Fruit fly (Drosophila melanogaster) whole organism, embryonic: Measurements from ENCODE around the gene HHEX.

Experiments used
- Abd-B ChIP-seq: fragments of 200-800 bp; sonication (Bioruptor generic); optimal IDR thresholded peaks from 2 replicates; lab custom pipeline; 2018; ENCODE audit warnings: missing biosample characterization, mild to moderate bottlenecking, missing genetic modification characterization, moderate library complexity
- Atf3 ChIP-seq: fragments of 200-800 bp; sonication (Bioruptor generic); optimal IDR thresholded peaks from 3 replicates; lab custom pipeline; 2016; ENCODE audit warnings: missing biosample characterization, missing genetic modification characterization
- Awh ChIP-seq: fragments of 200-800 bp; sonication (Bioruptor generic); IDR thresholded peaks from 2 replicates; pipeline ENCODE4, ENCODE4 v1.3.6; 2022; ENCODE audit warnings: missing biosample characterization, missing genetic modification characterization
- Blimp-1 ChIP-seq: fragments of 200-800 bp; sonication (Bioruptor generic); optimal IDR thresholded peaks from 3 replicates; lab custom pipeline; 2018; ENCODE audit warnings: missing biosample characterization, missing genetic modification characterization, mild to moderate bottlenecking, moderate library complexity, missing genetic modification reagents
- CG10321 ChIP-seq: fragments of 200-800 bp; sonication (Bioruptor generic); IDR thresholded peaks from 2 replicates; pipeline ENCODE4 v1.3.6; 2022; ENCODE audit warnings: missing biosample characterization, missing genetic modification characterization
- CG12744 ChIP-seq: fragments of 200-800 bp; sonication (Bioruptor generic); optimal IDR thresholded peaks from 2 replicates; lab custom pipeline; 2016; ENCODE audit warnings: missing biosample characterization, missing genetic modification characterization
- CG12769 ChIP-seq: fragments of 200-800 bp; sonication (Bioruptor generic); optimal IDR thresholded peaks from 2 replicates; lab custom pipeline; 2019; ENCODE audit warnings: missing biosample characterization, mild to moderate bottlenecking, missing genetic modification characterization, moderate library complexity
- CG13894 ChIP-seq: fragments of 200-800 bp; sonication (Bioruptor generic); optimal IDR thresholded peaks from 3 replicates; lab custom pipeline; 2018; ENCODE audit warnings: missing biosample characterization, mild to moderate bottlenecking, missing genetic modification characterization, moderate library complexity
- CG14441 ChIP-seq: fragments of 200-800 bp; sonication (Bioruptor generic); IDR thresholded peaks from 2 replicates; pipeline ENCODE4 v1.3.6; 2022; ENCODE audit warnings: missing biosample characterization, missing genetic modification characterization
- CG18599 ChIP-seq: fragments of 200-800 bp; sonication (Bioruptor generic); optimal IDR thresholded peaks from 3 replicates; lab custom pipeline; 2017; ENCODE audit warnings: missing biosample characterization, missing genetic modification characterization, mild to moderate bottlenecking, moderate library complexity, missing genetic modification reagents
- CG2129 ChIP-seq: fragments of 200-800 bp; sonication (Bioruptor generic); IDR thresholded peaks from 2 replicates; pipeline ENCODE4 v1.3.6; 2022; ENCODE audit warnings: missing biosample characterization, missing genetic modification characterization; ENCODE audit not compliant: partially characterized antibody
- CG2199 ChIP-seq: fragments of 200-800 bp; sonication (Bioruptor generic); IDR thresholded peaks from 3 replicates; pipeline ENCODE4 v1.3.6; 2022; ENCODE audit warnings: missing biosample characterization, missing genetic modification characterization
- CG2875 ChIP-seq: fragments of 200-800 bp; sonication (Bioruptor generic); optimal IDR thresholded peaks from 2 replicates; lab custom pipeline; 2017; ENCODE audit warnings: missing biosample characterization, mild to moderate bottlenecking, missing genetic modification characterization, missing genetic modification reagents
- CG4730 ChIP-seq: fragments of 200-800 bp; sonication (Bioruptor generic); IDR thresholded peaks from 2 replicates; pipeline ENCODE4 v1.3.6; 2022; ENCODE audit warnings: missing biosample characterization, missing genetic modification characterization
- CG4820 ChIP-seq: fragments of 200-800 bp; sonication (Bioruptor generic); optimal IDR thresholded peaks from 3 replicates; lab custom pipeline; 2016; ENCODE audit warnings: missing biosample characterization, missing genetic modification characterization
- CG9817 ChIP-seq: fragments of 200-800 bp; sonication (Bioruptor generic); optimal IDR thresholded peaks from 2 replicates; lab custom pipeline; 2018; ENCODE audit warnings: missing biosample characterization, mild to moderate bottlenecking, missing genetic modification characterization, moderate library complexity
- CG9876 ChIP-seq: fragments of 200-800 bp; sonication (Bioruptor generic); optimal IDR thresholded peaks from 2 replicates; lab custom pipeline; 2016; ENCODE audit warnings: missing biosample characterization, missing genetic modification characterization
- CG9932 ChIP-seq: fragments of 200-800 bp; sonication (Bioruptor generic); IDR thresholded peaks from 2 replicates; pipeline ENCODE4 v1.3.6; 2022; ENCODE audit warnings: missing biosample characterization, missing genetic modification characterization
- Dad ChIP-seq: fragments of 200-800 bp; sonication (Bioruptor generic); optimal IDR thresholded peaks from 3 replicates; lab custom pipeline; 2016; ENCODE audit warnings: missing biosample characterization, missing genetic modification characterization
- Deaf1 ChIP-seq: fragments of 200-800 bp; optimal IDR thresholded peaks from 3 replicates; lab custom pipeline; 2019; ENCODE audit warnings: missing biosample characterization, mild to moderate bottlenecking, missing genetic modification characterization, moderate library complexity
- E2f2 ChIP-seq: fragments of 200-800 bp; sonication (Bioruptor generic); IDR thresholded peaks from 2 replicates; pipeline ENCODE4 v1.3.6; 2022; ENCODE audit warnings: missing biosample characterization, missing genetic modification characterization
- Ets65A ChIP-seq: fragments of 200-800 bp; sonication (Bioruptor generic); peaks from one replicate; lab custom pipeline; 2016; ENCODE audit warnings: missing biosample characterization, missing genetic modification characterization
- GATAe ChIP-seq: fragments of 200-800 bp; sonication (Bioruptor generic); conservative IDR thresholded peaks from 2 replicates; pipeline ENCODE4 v1.3.6; 2022; ENCODE audit warnings: missing biosample characterization, missing genetic modification characterization
- Gsc ChIP-seq: fragments of 200-800 bp; sonication (Bioruptor generic); IDR thresholded peaks from 2 replicates; pipeline ENCODE4 v1.3.6; 2022; ENCODE audit warnings: missing biosample characterization, missing genetic modification characterization
- H15 ChIP-seq: fragments of 200-800 bp; sonication (Bioruptor generic); IDR thresholded peaks from 3 replicates; pipeline ENCODE4 v1.3.6; 2022; ENCODE audit warnings: missing biosample characterization, missing genetic modification characterization
- HLHmδ ChIP-seq: fragments of 200-800 bp; sonication (Bioruptor generic); optimal IDR thresholded peaks from 2 replicates; lab custom pipeline; 2018; ENCODE audit warnings: missing biosample characterization, mild to moderate bottlenecking, missing genetic modification characterization, moderate library complexity
- Jarid2 ChIP-seq: fragments of 200-800 bp; sonication (Bioruptor generic); optimal IDR thresholded peaks from 3 replicates; lab custom pipeline; 2017; ENCODE audit warnings: mild to moderate bottlenecking, missing biosample characterization, missing genetic modification reagents, missing genetic modification characterization
- Mad ChIP-seq: fragments of 200-800 bp; sonication (Bioruptor generic); optimal IDR thresholded peaks from 2 replicates; lab custom pipeline; 2016; ENCODE audit warnings: missing biosample characterization, missing genetic modification characterization
- Myb ChIP-seq: fragments of 200-800 bp; sonication (Bioruptor generic); optimal IDR thresholded peaks from 2 replicates; lab custom pipeline; 2016; ENCODE audit warnings: missing biosample characterization, missing genetic modification characterization
- Sry-β ChIP-seq: fragments of 200-800 bp; sonication (Bioruptor generic); optimal IDR thresholded peaks from 2 replicates; lab custom pipeline; 2018; ENCODE audit warnings: missing biosample characterization, mild to moderate bottlenecking, missing genetic modification characterization, moderate library complexity
- ci ChIP-seq: fragments of 200-800 bp; sonication (Bioruptor generic); IDR thresholded peaks from 3 replicates; pipeline ENCODE4 v1.3.6; 2022; ENCODE audit warnings: missing biosample characterization, missing genetic modification characterization
- corto ChIP-seq: fragments of 200-800 bp; sonication (Bioruptor generic); optimal IDR thresholded peaks from 2 replicates; lab custom pipeline; 2016; ENCODE audit warnings: missing biosample characterization, mild to moderate bottlenecking, missing genetic modification characterization, moderate library complexity
- crc ChIP-seq: fragments of 200-800 bp; sonication (Bioruptor generic); optimal IDR thresholded peaks from 2 replicates; lab custom pipeline; 2016; ENCODE audit warnings: missing biosample characterization, missing genetic modification characterization
- dan ChIP-seq: fragments of 200-800 bp; sonication (Bioruptor generic); IDR thresholded peaks from 2 replicates; pipeline ENCODE4 v1.3.6; 2022; ENCODE audit warnings: missing biosample characterization, missing genetic modification characterization
- dimm ChIP-seq: fragments of 200-800 bp; sonication (Bioruptor generic); IDR thresholded peaks from 2 replicates; pipeline ENCODE4 v1.3.6; 2022; ENCODE audit warnings: missing biosample characterization, missing genetic modification characterization
- emc ChIP-seq: fragments of 200-800 bp; sonication (Bioruptor generic); optimal IDR thresholded peaks from 2 replicates; lab custom pipeline; 2016; ENCODE audit warnings: missing biosample characterization, missing genetic modification characterization
- knrl ChIP-seq: fragments of 200-800 bp; sonication (Bioruptor generic); IDR thresholded peaks from 3 replicates; pipeline ENCODE4 v1.3.6; 2022; ENCODE audit warnings: missing biosample characterization, missing genetic modification characterization; ENCODE audit not compliant: partially characterized antibody
- lbe ChIP-seq: fragments of 200-800 bp; sonication (Bioruptor generic); optimal IDR thresholded peaks from 2 replicates; lab custom pipeline; 2016; ENCODE audit warnings: missing biosample characterization, mild to moderate bottlenecking, missing genetic modification characterization
- mam ChIP-seq: fragments of 200-800 bp; sonication (Bioruptor generic); optimal IDR thresholded peaks from 3 replicates; lab custom pipeline; 2016; ENCODE audit warnings: missing biosample characterization, missing genetic modification characterization
- mld ChIP-seq: fragments of 200-800 bp; sonication (Bioruptor generic); IDR thresholded peaks from 3 replicates; pipeline ENCODE4 v1.3.6; 2022; ENCODE audit warnings: missing biosample characterization, missing genetic modification characterization; ENCODE audit not compliant: partially characterized antibody
- nerfin-2 ChIP-seq: fragments of 200-800 bp; sonication (Bioruptor generic); IDR thresholded peaks from 2 replicates; pipeline ENCODE4 v1.3.6; 2022; ENCODE audit warnings: missing biosample characterization, missing genetic modification characterization; ENCODE audit not compliant: partially characterized antibody
- nom ChIP-seq: fragments of 200-800 bp; sonication (Bioruptor generic); optimal IDR thresholded peaks from 2 replicates; lab custom pipeline; 2017; ENCODE audit warnings: missing biosample characterization, missing genetic modification characterization, mild to moderate bottlenecking, moderate library complexity, missing genetic modification reagents
- onecut ChIP-seq: fragments of 200-800 bp; sonication (Bioruptor generic); IDR thresholded peaks from 2 replicates; pipeline ENCODE4 v1.3.6; 2022; ENCODE audit warnings: missing biosample characterization, missing genetic modification characterization
- pho ChIP-seq: fragments of 200-800 bp; sonication (Bioruptor generic); optimal IDR thresholded peaks from 2 replicates; lab custom pipeline; 2016; ENCODE audit warnings: missing biosample characterization, missing genetic modification characterization
- prd ChIP-seq, 3 experiments: fragments of >200 bp in 2 of 3; fragments of 200-800 bp in 1 of 3; sonication (Bioruptor generic) in 1 of 3; optimal IDR thresholded peaks in 2 of 3; IDR thresholded peaks in 1 of 3; 2 replicates in 2 of 3; 3 replicates in 1 of 3; pipeline versions ENCODE4 v1.3.6 to Lab custom; 2017 to 2022; ENCODE audit warnings: missing biosample characterization in 1 of 3, missing genetic modification characterization in 1 of 3
- sug ChIP-seq: fragments of 200-800 bp; optimal IDR thresholded peaks from 2 replicates; lab custom pipeline; 2019; ENCODE audit warnings: missing biosample characterization, mild to moderate bottlenecking, missing genetic modification characterization, moderate library complexity
- tna ChIP-seq: fragments of 200-800 bp; sonication (Bioruptor generic); IDR thresholded peaks from 2 replicates; pipeline ENCODE4 v1.3.6; 2022; ENCODE audit warnings: missing biosample characterization, missing genetic modification characterization; ENCODE audit not compliant: partially characterized antibody
- toy ChIP-seq: fragments of 200-800 bp; sonication (Bioruptor generic); IDR thresholded peaks from 2 replicates; pipeline ENCODE4 v1.3.6; 2022; ENCODE audit warnings: missing biosample characterization, missing genetic modification characterization
- zen ChIP-seq: fragments of 200-800 bp; sonication (Bioruptor generic); optimal IDR thresholded peaks from 3 replicates; lab custom pipeline; 2018; ENCODE audit warnings: missing biosample characterization, mild to moderate bottlenecking, missing genetic modification characterization, moderate library complexity

The HHEX gene

dm6 chr3R:21097631-21098117 lies 16.9 kb upstream of the HHEX start, which contains the start of gene RhoGAP93B (continued):
- TF ChIP-seq toy = peak; percentile 68; the same call in 1 of the 2 replicates
- peak; percentile 90 for TF ChIP-seq H15 (GFP tag; lab: Robert Waterston, UW)
- peak; percentile 85 for TF ChIP-seq CG9876 (GFP tag; lab: Kevin White, UChicago)
- peak; percentile 84 for TF ChIP-seq E2f2 (GFP tag; lab: Robert Waterston, UW)
- TF ChIP-seq CG18599 (GFP tag; lab: Kevin White, UChicago) = peak; percentile 89
- peak; percentile 100 for TF ChIP-seq mld
- TF ChIP-seq pho = peak; percentile 93
- TF ChIP-seq corto = no peak
- peak; percentile 85 for TF ChIP-seq Mad (GFP tag; lab: Kevin White, UChicago)
- peak; percentile 100 for TF ChIP-seq CG2129 (GFP tag; lab: Robert Waterston, UW)
- TF ChIP-seq emc = peak; percentile 84
- peak; percentile 92 for TF ChIP-seq CG14441 (GFP tag; lab: Robert Waterston, UW)
- peak; percentile 86 for TF ChIP-seq zen (tag; lab: Kevin White, UChicago)
- TF ChIP-seq HLHmδ (GFP tag; lab: Kevin White, UChicago) = peak; percentile 57
- TF ChIP-seq CG2875 (GFP tag; lab: Kevin White, UChicago) = peak; percentile 41
- TF ChIP-seq nerfin-2 (GFP tag; lab: Robert Waterston, UW) = peak; percentile 99
- peak; percentile 78 for TF ChIP-seq Jarid2 (GFP tag; lab: Kevin White, UChicago)
- peak; percentile 88; the same call in 2 of the 3 replicates for TF ChIP-seq CG2199 (GFP tag; lab: Robert Waterston, UW)
- peak; percentile 74 for TF ChIP-seq lbe (GFP tag; lab: Kevin White, UChicago)
- TF ChIP-seq Awh (GFP tag; lab: Robert Waterston, UW) = peak; percentile 89
- TF ChIP-seq nom (GFP tag; lab: Kevin White, UChicago) = peak; percentile 55
- peak; percentile 92 for TF ChIP-seq Dad (GFP tag; lab: Kevin White, UChicago)
- TF ChIP-seq Blimp-1 = peak; percentile 83
- TF ChIP-seq GATAe = peak; percentile 73; the same call in 1 of the 2 replicates
- peak; percentile 100 for TF ChIP-seq tna (GFP tag; lab: Robert Waterston, UW)
- TF ChIP-seq crc = peak; percentile 74
- TF ChIP-seq Abd-B = peak; percentile 86
- TF ChIP-seq CG4820 (GFP tag; lab: Kevin White, UChicago) = peak; percentile 56
- TF ChIP-seq CG4730 (GFP tag; lab: Robert Waterston, UW) = peak; percentile 81
- peak; percentile 100 for TF ChIP-seq knrl
- peak; percentile 91 for TF ChIP-seq mam (GFP tag; lab: Kevin White, UChicago)
- no peak for TF ChIP-seq CG12769 (tag; lab: Kevin White, UChicago)
- TF ChIP-seq Gsc = 0 out of 2 replicates have a peak, but pooled peaks have one; percentile 28
- TF ChIP-seq CG13894 (tag; lab: Kevin White, UChicago) = no peak
- TF ChIP-seq Deaf1 (tag; lab: Kevin White, UChicago) = no peak
- peak; percentile 86 for TF ChIP-seq Atf3
- TF ChIP-seq onecut = peak; percentile 76
- peak; percentile 77 for TF ChIP-seq CG9817 (tag; lab: Kevin White, UChicago)
- TF ChIP-seq dan = peak; percentile 58
- TF ChIP-seq sug = peak; percentile 86
- TF ChIP-seq Myb (GFP tag; lab: Kevin White, UChicago) = peak; percentile 92
- TF ChIP-seq Ets65A (GFP tag; lab: Kevin White, UChicago) = peak; percentile 99
- peak; percentile 17 for TF ChIP-seq Sry-β
- TF ChIP-seq CG9932 (GFP tag; lab: Robert Waterston, UW) = peak; percentile 99
- TF ChIP-seq dimm (GFP tag; lab: Robert Waterston, UW) = peak; percentile 73
- peak; percentile 88 for TF ChIP-seq ci
- TF ChIP-seq CG10321 (GFP tag; lab: Robert Waterston, UW) = peak; percentile 27; the same call in 1 of the 2 replicates
- no peak for TF ChIP-seq prd (optimal IDR thresholded peaks at IDR 0.05; lab: Kevin White, UChicago)
- TF ChIP-seq prd (GFP tag; IDR thresholded peaks at IDR 0.05; lab: Robert Waterston, UW) = peak; percentile 96
- peak; percentile 74 for TF ChIP-seq CG12744 (GFP tag; lab: Kevin White, UChicago)
